Fruit fly (Drosophila melanogaster) whole organism, embryonic: Measurements from ENCODE around the gene eIF4E5.

Experiments
- Ada2b ChIP-seq: fragments of 200-800 bp; sonication (Bioruptor generic); IDR thresholded peaks from 2 replicates; pipeline ENCODE4 v1.3.6; 2022; ENCODE audit warnings: missing biosample characterization, missing genetic modification characterization
- CG10979 ChIP-seq: fragments of 200-800 bp; sonication (Bioruptor generic); optimal IDR thresholded peaks from 2 replicates; lab custom pipeline; 2018; ENCODE audit warnings: missing biosample characterization, mild to moderate bottlenecking, missing genetic modification characterization, moderate library complexity
- Ssrp ChIP-seq: fragments of 200-800 bp; sonication (Bioruptor generic); optimal IDR thresholded peaks from 2 replicates; lab custom pipeline; 2018; ENCODE audit warnings: missing biosample characterization, mild to moderate bottlenecking, missing genetic modification characterization, moderate library complexity
- Stat92E ChIP-seq, 3 experiments: fragments of >200 bp in 2 of 3; fragments of 200-800 bp in 1 of 3; sonication (Bioruptor generic) in 1 of 3; optimal IDR thresholded peaks; 2 replicates each; lab custom pipeline; 2017 to 2019; ENCODE audit warnings: missing biosample characterization in 3 of 3, missing genetic modification characterization in 3 of 3, mild to moderate bottlenecking in 1 of 3, moderate library complexity in 1 of 3
- ash1 ChIP-seq: fragments of 200-800 bp; sonication (Bioruptor generic); optimal IDR thresholded peaks from 2 replicates; lab custom pipeline; 2018; ENCODE audit warnings: missing biosample characterization, mild to moderate bottlenecking, missing genetic modification characterization
- tll ChIP-seq, 2 experiments: fragments of 200-800 bp in 1 of 2; fragments of >200 bp in 1 of 2; sonication (Bioruptor generic) in 1 of 2; optimal IDR thresholded peaks; 2 replicates each; lab custom pipeline; 2017 to 2019; ENCODE audit warnings: missing biosample characterization in 2 of 2, missing genetic modification characterization in 2 of 2, mild to moderate bottlenecking in 1 of 2, moderate library complexity in 1 of 2

DNA sequence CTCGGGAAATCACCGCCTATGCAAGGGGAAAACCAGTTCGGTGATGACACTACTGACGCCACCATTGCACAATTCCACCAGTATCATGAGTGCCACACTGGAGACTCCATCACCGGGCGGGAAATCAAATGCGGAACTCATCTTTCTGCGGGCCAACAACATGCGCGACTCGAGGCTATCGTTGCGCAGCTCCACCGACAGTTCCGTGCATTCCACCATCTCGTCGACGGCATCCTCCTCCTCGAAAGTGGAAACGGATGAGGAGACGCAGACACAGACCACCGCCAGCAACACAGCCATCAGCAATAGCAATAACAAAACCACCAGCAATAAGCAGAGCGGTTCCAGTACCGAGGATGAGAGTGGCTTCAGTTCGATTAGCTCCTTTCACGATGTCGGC, 840 bp upstream of the eIF4E5 start:
- TF ChIP-seq ash1 (GFP tag; lab: Kevin White, UChicago) (no peak), Stat92E (GFP tag; optimal IDR thresholded peaks at IDR 0.05; lab: Kevin White, UChicago) (no peak), Ssrp (no peak), tll (GFP tag; optimal IDR thresholded peaks at IDR 0.05; lab: Kevin White, UChicago) (no peak), Ada2b (GFP tag; lab: Robert Waterston, UW) (no peak), CG10979 (no peak)
